Worm (Caenorhabditis elegans) whole organism, L3 larva: ENCODE measurements around the gene F14D2.19.

Source experiments
- ceh-9 ChIP-seq: sonication (generic microtip); optimal IDR thresholded peaks from 2 replicates; lab custom pipeline; 2018; ENCODE audit warnings: missing biosample characterization, missing genetic modification characterization
- daf-12 ChIP-seq: fragments of 150-350 bp; optimal IDR thresholded peaks from 2 replicates; lab custom pipeline; 2014; ENCODE audit warnings: missing biosample characterization, missing genetic modification reagents, missing genetic modification characterization
- elt-2 ChIP-seq: sonication (generic microtip); optimal IDR thresholded peaks from 2 replicates; lab custom pipeline; 2016; ENCODE audit warnings: missing genetic modification reagents, mild to moderate bottlenecking, missing genetic modification characterization, missing compliant biosample characterization
- nhr-25 ChIP-seq: sonication (generic microtip); optimal IDR thresholded peaks from 2 replicates; lab custom pipeline; 2017; ENCODE audit warnings: missing biosample characterization, missing genetic modification characterization
- skn-1 ChIP-seq: fragments of 150-350 bp; optimal IDR thresholded peaks from 2 replicates; lab custom pipeline; 2014; ENCODE audit warnings: missing biosample characterization, missing genetic modification characterization
- ztf-11 ChIP-seq: fragments of 150-350 bp; optimal IDR thresholded peaks from 2 replicates; lab custom pipeline; 2014; ENCODE audit warnings: missing biosample characterization, missing genetic modification characterization

ce11 chrII:3313442-3313841, 23.5 kb downstream of the F14D2.19 start, which contains the start of gene F39E9.6:
- TF ChIP-seq nhr-25 (tag; lab: Kevin White, UChicago) (no peak), daf-12 (tag; lab: Kevin White, UChicago) (no peak), ceh-9 (tag; lab: Kevin White, UChicago) (no peak), ztf-11 (tag; lab: Kevin White, UChicago) (no peak), skn-1 (tag; lab: Kevin White, UChicago) (no peak), elt-2 (no peak)
